Fruit fly (Drosophila melanogaster) whole organism, embryonic: ENCODE results near the gene ens.

Source experiments
- Adf1 ChIP-seq: fragments of 200-800 bp; sonication (Bioruptor generic); IDR thresholded peaks from 2 replicates; pipeline ENCODE4 v1.3.6; 2022; ENCODE audit warnings: missing biosample characterization, missing genetic modification characterization
- Antp ChIP-seq: fragments of 200-800 bp; sonication (Bioruptor generic); optimal IDR thresholded peaks from 3 replicates; lab custom pipeline; 2016; ENCODE audit warnings: missing biosample characterization, missing genetic modification characterization
- BtbVII ChIP-seq: fragments of 200-800 bp; sonication (Bioruptor generic); optimal IDR thresholded peaks from 3 replicates; lab custom pipeline; 2017; ENCODE audit warnings: missing biosample characterization, mild to moderate bottlenecking, missing genetic modification characterization
- CG10321 ChIP-seq: fragments of 200-800 bp; sonication (Bioruptor generic); IDR thresholded peaks from 2 replicates; pipeline ENCODE4 v1.3.6; 2022; ENCODE audit warnings: missing biosample characterization, missing genetic modification characterization
- CG11504 ChIP-seq: fragments of 200-800 bp; sonication (Bioruptor generic); optimal IDR thresholded peaks from 3 replicates; lab custom pipeline; 2019; ENCODE audit warnings: missing biosample characterization, mild to moderate bottlenecking, missing genetic modification characterization, moderate library complexity
- CG11695 ChIP-seq: fragments of 200-800 bp; sonication (Bioruptor generic); IDR thresholded peaks from 3 replicates; pipeline ENCODE4 v1.3.6; 2022; ENCODE audit warnings: missing biosample characterization, missing genetic modification characterization
- CG12071 ChIP-seq: fragments of 200-800 bp; sonication (Bioruptor generic); optimal IDR thresholded peaks from 3 replicates; lab custom pipeline; 2018; ENCODE audit warnings: missing biosample characterization, mild to moderate bottlenecking, missing genetic modification characterization
- CG13287 ChIP-seq: fragments of 200-800 bp; sonication (Bioruptor generic); IDR thresholded peaks from 2 replicates; pipeline ENCODE4 v1.3.6; 2022; ENCODE audit warnings: missing biosample characterization, missing genetic modification characterization; ENCODE audit not compliant: partially characterized antibody
- CG14050 ChIP-seq: fragments of 200-800 bp; sonication (Bioruptor generic); IDR thresholded peaks from 3 replicates; pipeline ENCODE4 v1.3.6; 2022; ENCODE audit warnings: missing biosample characterization, missing genetic modification characterization
- CG15011 ChIP-seq: fragments of 200-800 bp; sonication (Bioruptor generic); optimal IDR thresholded peaks from 3 replicates; lab custom pipeline; 2018; ENCODE audit warnings: missing biosample characterization, mild to moderate bottlenecking, missing genetic modification characterization
- CG17385 ChIP-seq: fragments of 200-800 bp; sonication (Bioruptor generic); optimal IDR thresholded peaks from 3 replicates; lab custom pipeline; 2018; ENCODE audit warnings: missing biosample characterization, mild to moderate bottlenecking, missing genetic modification characterization
- CG18476 ChIP-seq: fragments of 200-800 bp; sonication (Bioruptor generic); optimal IDR thresholded peaks from 2 replicates; lab custom pipeline; 2016; ENCODE audit warnings: missing biosample characterization, mild to moderate bottlenecking, missing genetic modification characterization
- CG2116 ChIP-seq: fragments of 200-800 bp; sonication (Bioruptor generic); optimal IDR thresholded peaks from 3 replicates; lab custom pipeline; 2018; ENCODE audit warnings: missing biosample characterization, mild to moderate bottlenecking, missing genetic modification characterization
- CG31365 ChIP-seq: fragments of 200-800 bp; sonication (Bioruptor generic); optimal IDR thresholded peaks from 2 replicates; lab custom pipeline; 2018; ENCODE audit warnings: missing biosample characterization, mild to moderate bottlenecking, missing genetic modification characterization
- CG6791 ChIP-seq: fragments of 200-800 bp; sonication (Bioruptor generic); IDR thresholded peaks from 3 replicates; pipeline ENCODE4 v1.3.6; 2022; ENCODE audit warnings: missing biosample characterization, missing genetic modification characterization; ENCODE audit not compliant: partially characterized antibody
- CG7987 ChIP-seq: fragments of 200-800 bp; sonication (Bioruptor generic); optimal IDR thresholded peaks from 2 replicates; lab custom pipeline; 2018; ENCODE audit warnings: missing biosample characterization, mild to moderate bottlenecking, missing genetic modification characterization, moderate library complexity
- CG9437 ChIP-seq: fragments of 200-800 bp; sonication (Bioruptor generic); optimal IDR thresholded peaks from 2 replicates; lab custom pipeline; 2018; ENCODE audit warnings: missing biosample characterization, mild to moderate bottlenecking, missing genetic modification characterization
- CHES-1-like ChIP-seq: fragments of 200-800 bp; sonication (Bioruptor generic); optimal IDR thresholded peaks from 2 replicates; lab custom pipeline; 2016; ENCODE audit warnings: missing biosample characterization, missing genetic modification characterization
- D19A ChIP-seq: fragments of 200-800 bp; optimal IDR thresholded peaks from 3 replicates; lab custom pipeline; 2019; ENCODE audit warnings: missing biosample characterization, mild to moderate bottlenecking, missing genetic modification characterization, moderate library complexity
- E2f2 ChIP-seq: fragments of 200-800 bp; sonication (Bioruptor generic); IDR thresholded peaks from 2 replicates; pipeline ENCODE4 v1.3.6; 2022; ENCODE audit warnings: missing biosample characterization, missing genetic modification characterization
- HLH4C ChIP-seq: fragments of 200-800 bp; sonication (Bioruptor generic); IDR thresholded peaks from 3 replicates; pipeline ENCODE4 v1.3.6; 2022; ENCODE audit warnings: missing biosample characterization, missing genetic modification characterization; ENCODE audit not compliant: partially characterized antibody
- HmgD ChIP-seq: fragments of 200-800 bp; sonication (Bioruptor generic); optimal IDR thresholded peaks from 3 replicates; lab custom pipeline; 2016; ENCODE audit warnings: missing biosample characterization, missing genetic modification characterization
- Hmr ChIP-seq: fragments of 200-800 bp; sonication (Bioruptor generic); optimal IDR thresholded peaks from 3 replicates; lab custom pipeline; 2017; ENCODE audit warnings: mild to moderate bottlenecking, missing biosample characterization, missing genetic modification reagents, missing genetic modification characterization
- Jarid2 ChIP-seq: fragments of 200-800 bp; sonication (Bioruptor generic); optimal IDR thresholded peaks from 3 replicates; lab custom pipeline; 2017; ENCODE audit warnings: mild to moderate bottlenecking, missing biosample characterization, missing genetic modification reagents, missing genetic modification characterization
- Mad ChIP-seq: fragments of 200-800 bp; sonication (Bioruptor generic); optimal IDR thresholded peaks from 2 replicates; lab custom pipeline; 2016; ENCODE audit warnings: missing biosample characterization, missing genetic modification characterization
- Med ChIP-seq: fragments of 200-800 bp; sonication (Bioruptor generic); peaks from one replicate; lab custom pipeline; 2016; ENCODE audit warnings: missing biosample characterization, missing genetic modification characterization, mild to moderate bottlenecking, inconsistent platforms, moderate library complexity
- Nf-YC ChIP-seq: fragments of 200-800 bp; optimal IDR thresholded peaks from 3 replicates; lab custom pipeline; 2019; ENCODE audit warnings: missing biosample characterization, mild to moderate bottlenecking, missing genetic modification characterization, moderate library complexity
- Sry-δ ChIP-seq: fragments of 200-800 bp; sonication (Bioruptor generic); optimal IDR thresholded peaks from 2 replicates; lab custom pipeline; 2016; ENCODE audit warnings: missing biosample characterization, missing genetic modification characterization
- Trl ChIP-seq, 3 experiments: fragments of >200 bp in 2 of 3; fragments of 200-800 bp in 1 of 3; sonication (Bioruptor generic) in 1 of 3; optimal IDR thresholded peaks; 2 replicates in 1 of 3; 3 replicates in 2 of 3; lab custom pipeline; 2016 to 2017; ENCODE audit warnings: missing biosample characterization in 1 of 3, missing genetic modification characterization in 1 of 3
- Vsx1 ChIP-seq: fragments of 200-800 bp; sonication (Bioruptor generic); optimal IDR thresholded peaks from 2 replicates; lab custom pipeline; 2017; ENCODE audit warnings: missing biosample characterization, mild to moderate bottlenecking, missing genetic modification characterization, missing genetic modification reagents
- cg ChIP-seq: fragments of 200-800 bp; sonication (Bioruptor generic); optimal IDR thresholded peaks from 3 replicates; lab custom pipeline; 2019; ENCODE audit warnings: missing biosample characterization, mild to moderate bottlenecking, missing genetic modification characterization, moderate library complexity
- chm ChIP-seq: fragments of 200-800 bp; sonication (Bioruptor generic); IDR thresholded peaks from 2 replicates; pipeline ENCODE4 v1.3.6; 2022; ENCODE audit warnings: missing biosample characterization, missing genetic modification characterization
- croc ChIP-seq: fragments of 200-800 bp; sonication (Bioruptor generic); conservative IDR thresholded peaks from 3 replicates; pipeline ENCODE4 v1.3.6; 2022; ENCODE audit warnings: missing biosample characterization, missing genetic modification characterization
- disco-r ChIP-seq: fragments of 200-800 bp; sonication (Bioruptor generic); optimal IDR thresholded peaks from 2 replicates; lab custom pipeline; 2016; ENCODE audit warnings: missing biosample characterization, missing genetic modification characterization
- ewg ChIP-seq: fragments of 200-800 bp; sonication (Bioruptor generic); optimal IDR thresholded peaks from 3 replicates; lab custom pipeline; 2017; ENCODE audit warnings: mild to moderate bottlenecking, missing biosample characterization, missing genetic modification reagents, missing genetic modification characterization
- gro ChIP-seq: fragments of 200-800 bp; sonication (Bioruptor generic); optimal IDR thresholded peaks from 2 replicates; lab custom pipeline; 2016; ENCODE audit warnings: missing biosample characterization, missing genetic modification characterization
- kah ChIP-seq: fragments of 200-800 bp; sonication (Bioruptor generic); optimal IDR thresholded peaks from 2 replicates; lab custom pipeline; 2018; ENCODE audit warnings: missing biosample characterization, mild to moderate bottlenecking, missing genetic modification characterization
- mirr ChIP-seq: fragments of 200-800 bp; sonication (Bioruptor generic); optimal IDR thresholded peaks from 3 replicates; lab custom pipeline; 2018; ENCODE audit warnings: missing biosample characterization, mild to moderate bottlenecking, missing genetic modification characterization
- odd ChIP-seq: fragments of 200-800 bp; sonication (Bioruptor generic); optimal IDR thresholded peaks from 2 replicates; lab custom pipeline; 2017; ENCODE audit warnings: missing biosample characterization, mild to moderate bottlenecking, missing genetic modification characterization
- psq ChIP-seq: fragments of 200-800 bp; sonication (Bioruptor generic); optimal IDR thresholded peaks from 2 replicates; lab custom pipeline; 2017; ENCODE audit warnings: missing biosample characterization, missing genetic modification characterization
- scrt ChIP-seq: fragments of 200-800 bp; sonication (Bioruptor generic); optimal IDR thresholded peaks from 2 replicates; lab custom pipeline; 2018; ENCODE audit warnings: missing biosample characterization, mild to moderate bottlenecking, missing genetic modification characterization, moderate library complexity
- sim ChIP-seq: fragments of 200-800 bp; sonication (Bioruptor generic); IDR thresholded peaks from 2 replicates; pipeline ENCODE4 v1.3.6; 2022; ENCODE audit warnings: missing biosample characterization, missing genetic modification characterization
- so ChIP-seq: fragments of 200-800 bp; sonication (Bioruptor generic); IDR thresholded peaks from 3 replicates; pipeline ENCODE4 v1.3.6; 2022; ENCODE audit warnings: missing biosample characterization, missing genetic modification characterization
- sug ChIP-seq: fragments of 200-800 bp; optimal IDR thresholded peaks from 2 replicates; lab custom pipeline; 2019; ENCODE audit warnings: missing biosample characterization, mild to moderate bottlenecking, missing genetic modification characterization, moderate library complexity
- unc-4 ChIP-seq: fragments of 200-800 bp; sonication (Bioruptor generic); IDR thresholded peaks from 2 replicates; pipeline ENCODE4 v1.3.6; 2022; ENCODE audit warnings: missing biosample characterization, missing genetic modification characterization; ENCODE audit not compliant: partially characterized antibody
- vnd ChIP-seq: fragments of 200-800 bp; sonication (Bioruptor generic); IDR thresholded peaks from 3 replicates; pipeline ENCODE4 v1.3.6; 2022; ENCODE audit warnings: missing biosample characterization, missing genetic modification characterization; ENCODE audit not compliant: partially characterized antibody
- vvl ChIP-seq: fragments of 200-800 bp; sonication (Bioruptor generic); IDR thresholded peaks from 2 replicates; pipeline ENCODE4 v1.3.6; 2022; ENCODE audit warnings: missing biosample characterization, missing genetic modification characterization
- zen ChIP-seq: fragments of 200-800 bp; sonication (Bioruptor generic); optimal IDR thresholded peaks from 3 replicates; lab custom pipeline; 2018; ENCODE audit warnings: missing biosample characterization, mild to moderate bottlenecking, missing genetic modification characterization, moderate library complexity

The ens gene

DNA sequence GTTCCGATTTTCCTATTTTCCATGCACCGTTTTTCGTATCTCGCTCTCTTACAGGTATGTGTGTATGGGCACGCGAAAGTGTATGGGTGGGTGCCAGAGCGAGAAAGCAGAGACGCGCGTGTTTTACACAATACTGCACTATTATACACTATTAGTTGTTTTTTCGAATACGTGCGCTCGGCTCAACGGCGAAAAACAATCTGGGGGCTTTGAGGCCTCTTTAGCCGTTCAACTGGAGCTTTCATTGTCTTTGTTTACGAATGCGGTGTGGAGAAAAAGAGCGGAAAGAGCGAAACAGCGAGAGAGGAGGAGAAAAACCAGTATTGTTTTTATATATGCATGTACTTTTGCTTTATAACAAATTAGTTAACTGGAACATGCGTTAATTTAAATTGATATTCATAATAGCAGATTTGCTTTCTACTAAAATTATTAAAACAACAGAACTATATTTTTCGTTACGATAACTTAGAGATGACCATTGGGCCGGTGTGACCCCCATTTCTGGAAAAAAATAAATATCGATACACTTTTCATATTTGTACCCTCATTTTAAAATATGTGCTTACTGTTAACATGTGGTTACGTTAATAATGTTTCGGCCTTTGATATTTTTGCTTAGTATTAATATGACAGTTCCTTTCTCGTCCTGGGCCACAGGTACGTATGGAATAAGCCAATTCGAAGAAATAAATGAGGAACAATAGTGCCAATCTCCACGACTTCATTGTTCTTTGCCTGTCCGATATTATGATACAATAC is 31.7 kb downstream of the ens start, which contains the start of gene CG14995 (continued):
- TF ChIP-seq CG9437: peak; percentile 27
- peak; percentile 43 for TF ChIP-seq sug
- peak; percentile 72 for TF ChIP-seq unc-4
- peak; percentile 91 for TF ChIP-seq Sry-δ (GFP tag; lab: Kevin White, UChicago)
- TF ChIP-seq E2f2 (GFP tag; lab: Robert Waterston, UW): peak; percentile 81
- no peak for TF ChIP-seq Mad (GFP tag; lab: Kevin White, UChicago)
- TF ChIP-seq BtbVII (GFP tag; lab: Kevin White, UChicago): peak; percentile 79
- TF ChIP-seq vvl (GFP tag; lab: Robert Waterston, UW): peak; percentile 49; the same call in 1 of the 2 replicates
- peak; percentile 25 for TF ChIP-seq CHES-1-like (GFP tag; lab: Kevin White, UChicago)
- TF ChIP-seq chm (GFP tag; lab: Robert Waterston, UW): peak; percentile 74; the same call in 1 of the 2 replicates
- peak; percentile 14 for TF ChIP-seq CG11504
- TF ChIP-seq ewg (GFP tag; lab: Kevin White, UChicago): no peak
- peak; percentile 92 for TF ChIP-seq psq (GFP tag; lab: Kevin White, UChicago)
- 0 out of 2 replicates have a peak, but pooled peaks have one; percentile 10 for TF ChIP-seq CG10321 (GFP tag; lab: Robert Waterston, UW)
- TF ChIP-seq CG11695 (GFP tag; lab: Robert Waterston, UW): peak; percentile 22; the same call in 1 of the 3 replicates
- no peak for TF ChIP-seq CG14050 (GFP tag; lab: Robert Waterston, UW)
- TF ChIP-seq HmgD (GFP tag; lab: Kevin White, UChicago): no peak
- TF ChIP-seq HLH4C (GFP tag; lab: Robert Waterston, UW): peak; percentile 53
- peak; percentile 67 for TF ChIP-seq D19A (tag; lab: Kevin White, UChicago)
- TF ChIP-seq Med (GFP tag; lab: Kevin White, UChicago): peak; percentile 69
- TF ChIP-seq Jarid2 (GFP tag; lab: Kevin White, UChicago): peak; percentile 77
- peak; percentile 24 for TF ChIP-seq gro (GFP tag; lab: Kevin White, UChicago)
- peak; percentile 87 for TF ChIP-seq cg
- TF ChIP-seq croc (GFP tag; lab: Robert Waterston, UW): no peak
- no peak for TF ChIP-seq Vsx1
- no peak for TF ChIP-seq CG18476 (GFP tag; lab: Kevin White, UChicago)
- TF ChIP-seq kah (GFP tag; lab: Kevin White, UChicago): peak; percentile 37
- peak; percentile 48 for TF ChIP-seq CG31365 (tag; lab: Kevin White, UChicago)
- TF ChIP-seq CG15011 (GFP tag; lab: Kevin White, UChicago): no peak
- TF ChIP-seq Trl (optimal IDR thresholded peaks at IDR 0.05; lab: Kevin White, UChicago): peak; percentile 61 to 86
- no peak for TF ChIP-seq Trl (GFP tag; optimal IDR thresholded peaks at IDR 0.05; lab: Kevin White, UChicago)
- TF ChIP-seq CG7987 (GFP tag; lab: Kevin White, UChicago): peak; percentile 56
- TF ChIP-seq scrt (GFP tag; lab: Kevin White, UChicago): peak; percentile 52
- TF ChIP-seq CG12071 (GFP tag; lab: Kevin White, UChicago): peak; percentile 61
- TF ChIP-seq sim (GFP tag; lab: Robert Waterston, UW): no peak
- peak; percentile 77 for TF ChIP-seq mirr
- TF ChIP-seq Antp (GFP tag; lab: Kevin White, UChicago): no peak
- peak; percentile 31 for TF ChIP-seq Nf-YC (tag; lab: Kevin White, UChicago)
- TF ChIP-seq Adf1 (GFP tag; lab: Robert Waterston, UW): peak; percentile 45; the same call in 1 of the 2 replicates
- peak; percentile 39 for TF ChIP-seq CG17385 (GFP tag; lab: Kevin White, UChicago)
- peak; percentile 1 for TF ChIP-seq zen (tag; lab: Kevin White, UChicago)
- peak; percentile 63; the same call in 2 of the 3 replicates for TF ChIP-seq CG6791
- peak; percentile 14 for TF ChIP-seq odd (GFP tag; lab: Kevin White, UChicago)
- no peak for TF ChIP-seq so
- TF ChIP-seq CG13287 (GFP tag; lab: Robert Waterston, UW): peak; percentile 69
- peak; percentile 63; the same call in 2 of the 3 replicates for TF ChIP-seq vnd (GFP tag; lab: Robert Waterston, UW)
- TF ChIP-seq disco-r (GFP tag; lab: Kevin White, UChicago): no peak
- peak; percentile 45 for TF ChIP-seq Hmr
- TF ChIP-seq CG2116 (GFP tag; lab: Kevin White, UChicago): peak; percentile 30
